Worm (Caenorhabditis elegans) whole organism, late embryonic: ENCODE results near the gene col-169.

Source experiments
- ama-1 ChIP-seq: fragments of 150-350 bp; optimal IDR thresholded peaks from 2 replicates; lab custom pipeline; 2014
- ceh-9 ChIP-seq: sonication (generic microtip); optimal IDR thresholded peaks from 2 replicates; lab custom pipeline; 2016; ENCODE audit warnings: mild to moderate bottlenecking, missing genetic modification characterization, inconsistent platforms, missing compliant biosample characterization
- fkh-10 ChIP-seq: fragments of 150-350 bp; optimal IDR thresholded peaks from 2 replicates; lab custom pipeline; 2014; ENCODE audit warnings: missing biosample characterization, missing genetic modification reagents, missing genetic modification characterization
- fkh-6 ChIP-seq: sonication (generic microtip); optimal IDR thresholded peaks from 2 replicates; lab custom pipeline; 2016; ENCODE audit warnings: missing genetic modification characterization, missing compliant biosample characterization
- hlh-30 ChIP-seq: sonication (generic microtip); optimal IDR thresholded peaks from 2 replicates; lab custom pipeline; 2017; ENCODE audit warnings: antibody characterized with exemption, missing genetic modification characterization, missing compliant biosample characterization; ENCODE audit not compliant: insufficient read depth
- hlh-6 ChIP-seq: sonication (generic microtip); optimal IDR thresholded peaks from 2 replicates; lab custom pipeline; 2016; ENCODE audit warnings: missing genotype, missing genetic modification characterization, missing compliant biosample characterization
- nhr-11 ChIP-seq: fragments of 150-350 bp; optimal IDR thresholded peaks from 2 replicates; lab custom pipeline; 2014; ENCODE audit warnings: missing biosample characterization, missing genetic modification characterization
- pros-1 ChIP-seq: fragments of 150-350 bp; optimal IDR thresholded peaks from 2 replicates; lab custom pipeline; 2014; ENCODE audit warnings: missing biosample characterization, missing genetic modification reagents, missing genetic modification characterization
- rnt-1 ChIP-seq: sonication (generic microtip); optimal IDR thresholded peaks from 2 replicates; lab custom pipeline; 2016; ENCODE audit warnings: missing genetic modification characterization, missing compliant biosample characterization
- unc-55 ChIP-seq: sonication (generic microtip); optimal IDR thresholded peaks from 2 replicates; lab custom pipeline; 2017; ENCODE audit warnings: missing biosample characterization, missing genetic modification reagents, missing genetic modification characterization

ce11 chrX:6355030-6355635 is 26.2 kb downstream of the col-169 start, which contains the start of gene C03B1.5:
- no peak for TF ChIP-seq hlh-30 (tag; lab: Kevin White, UChicago)
- TF ChIP-seq pros-1 (tag; lab: Kevin White, UChicago), result no peak
- TF ChIP-seq rnt-1 (tag; lab: Kevin White, UChicago), result no peak
- no peak for TF ChIP-seq fkh-10
- TF ChIP-seq unc-55 (GFP tag; lab: Kevin White, UChicago), result no peak
- no peak for TF ChIP-seq ama-1 (lab: Kevin White, UChicago)
- no peak for TF ChIP-seq nhr-11
- TF ChIP-seq fkh-6 (tag; lab: Kevin White, UChicago), result no peak
- no peak for TF ChIP-seq ceh-9 (tag; lab: Kevin White, UChicago)
- no peak for TF ChIP-seq hlh-6 (tag; lab: Kevin White, UChicago)
